Worm (Caenorhabditis elegans) whole organism, L2 larva: ENCODE measurements around the gene srsx-39.
"Not testable (repeated sequence)": the region's sequence is repeated elsewhere in the genome, so short reads cannot be mapped to it uniquely, and the experiment has no call there.

Experiments
- C34F6.9 ChIP-seq: fragments of 150-350 bp; optimal IDR thresholded peaks from 2 replicates; lab custom pipeline; 2014; ENCODE audit warnings: missing biosample characterization, missing genetic modification characterization
- R02D3.7 ChIP-seq: fragments of 150-350 bp; optimal IDR thresholded peaks from 2 replicates; lab custom pipeline; 2014; ENCODE audit warnings: missing biosample characterization, missing genetic modification characterization
- ZK546.5 ChIP-seq: sonication (generic microtip); optimal IDR thresholded peaks from 2 replicates; lab custom pipeline; 2017; ENCODE audit warnings: missing biosample characterization, missing genetic modification characterization
- alr-1 ChIP-seq: fragments of 150-350 bp; optimal IDR thresholded peaks from 2 replicates; lab custom pipeline; 2014; ENCODE audit warnings: missing biosample characterization, missing genetic modification characterization
- aly-2 ChIP-seq: fragments of 150-350 bp; optimal IDR thresholded peaks from 2 replicates; lab custom pipeline; 2014; ENCODE audit warnings: missing biosample characterization, missing genetic modification characterization
- ama-1 ChIP-seq: fragments of 150-350 bp; optimal IDR thresholded peaks from 2 replicates; lab custom pipeline; 2018; ENCODE audit warnings: inconsistent platforms
- blmp-1 ChIP-seq: sonication (generic microtip); optimal IDR thresholded peaks from 2 replicates; lab custom pipeline; 2017; ENCODE audit warnings: missing genetic modification characterization, mild to moderate bottlenecking, missing compliant biosample characterization, antibody characterized with exemption, moderate library complexity; ENCODE audit not compliant: insufficient read depth
- ceh-16 ChIP-seq: fragments of 150-350 bp; optimal IDR thresholded peaks from 2 replicates; lab custom pipeline; 2014; ENCODE audit warnings: missing biosample characterization, missing genetic modification characterization
- ceh-82 ChIP-seq: fragments of 150-350 bp; optimal IDR thresholded peaks from 2 replicates; lab custom pipeline; 2014; ENCODE audit warnings: missing biosample characterization, missing genetic modification characterization
- crh-2 ChIP-seq: sonication (generic microtip); optimal IDR thresholded peaks from 2 replicates; lab custom pipeline; 2017; ENCODE audit warnings: missing biosample characterization, missing genetic modification characterization
- dmd-4 ChIP-seq: sonication (generic microtip); optimal IDR thresholded peaks from 2 replicates; lab custom pipeline; 2017; ENCODE audit warnings: missing biosample characterization, missing genetic modification characterization
- egl-27 ChIP-seq: sonication (generic microtip); optimal IDR thresholded peaks from 3 replicates; lab custom pipeline; 2017; ENCODE audit warnings: missing biosample characterization, missing genetic modification reagents, missing genetic modification characterization
- elt-1 ChIP-seq: fragments of 150-350 bp; optimal IDR thresholded peaks from 2 replicates; lab custom pipeline; 2014; ENCODE audit warnings: missing biosample characterization, missing genetic modification characterization
- elt-3 ChIP-seq: sonication (generic microtip); optimal IDR thresholded peaks from 2 replicates; lab custom pipeline; 2017; ENCODE audit warnings: missing biosample characterization, missing genetic modification characterization
- fos-1 ChIP-seq: fragments of 150-350 bp; optimal IDR thresholded peaks from 2 replicates; lab custom pipeline; 2014; ENCODE audit warnings: missing biosample characterization, missing genetic modification characterization
- gmeb-1 ChIP-seq: fragments of 150-350 bp; optimal IDR thresholded peaks from 2 replicates; lab custom pipeline; 2014; ENCODE audit warnings: missing biosample characterization, missing genetic modification characterization
- lin-11 ChIP-seq: fragments of 150-350 bp; sonication (generic microtip); optimal IDR thresholded peaks from 2 replicates; lab custom pipeline; 2014; ENCODE audit warnings: missing biosample characterization, missing genetic modification characterization, inconsistent platforms, mixed read lengths
- lin-13 ChIP-seq: fragments of 150-350 bp; optimal IDR thresholded peaks from 2 replicates; lab custom pipeline; 2014; ENCODE audit warnings: missing biosample characterization, missing genetic modification reagents, missing genetic modification characterization
- lin-39 ChIP-seq: fragments of 150-350 bp; optimal IDR thresholded peaks from 2 replicates; lab custom pipeline; 2014; ENCODE audit warnings: missing biosample characterization, missing genetic modification reagents, missing genetic modification characterization
- lsy-2 ChIP-seq, 2 experiments: fragments of 150-350 bp in 1 of 2; sonication (generic microtip) in 1 of 2; optimal IDR thresholded peaks; 2 replicates each; lab custom pipeline; 2014 to 2017; ENCODE audit warnings: missing biosample characterization in 2 of 2, missing genetic modification characterization in 2 of 2
- mab-5 ChIP-seq: fragments of 150-350 bp; optimal IDR thresholded peaks from 2 replicates; lab custom pipeline; 2014; ENCODE audit warnings: missing biosample characterization, missing genetic modification characterization
- mdl-1 ChIP-seq, 2 experiments: fragments of 150-350 bp in 1 of 2; sonication (generic microtip) in 1 of 2; optimal IDR thresholded peaks; 2 replicates each; lab custom pipeline; 2017; ENCODE audit warnings: missing biosample characterization in 2 of 2, missing genetic modification characterization in 2 of 2
- nhr-10 ChIP-seq: sonication (generic microtip); optimal IDR thresholded peaks from 2 replicates; lab custom pipeline; 2017; ENCODE audit warnings: missing biosample characterization, missing genetic modification characterization
- nhr-11 ChIP-seq: fragments of 150-350 bp; optimal IDR thresholded peaks from 2 replicates; lab custom pipeline; 2014; ENCODE audit warnings: missing biosample characterization, missing genetic modification characterization
- nhr-12 ChIP-seq: fragments of 150-350 bp; optimal IDR thresholded peaks from 2 replicates; lab custom pipeline; 2014; ENCODE audit warnings: missing biosample characterization, missing genetic modification characterization
- nhr-129 ChIP-seq: fragments of 150-350 bp; optimal IDR thresholded peaks from 2 replicates; lab custom pipeline; 2014; ENCODE audit warnings: missing biosample characterization, missing genetic modification characterization
- nhr-21 ChIP-seq: fragments of 150-350 bp; optimal IDR thresholded peaks from 2 replicates; lab custom pipeline; 2014; ENCODE audit warnings: missing biosample characterization, missing genetic modification characterization
- nhr-237 ChIP-seq: fragments of 150-350 bp; optimal IDR thresholded peaks from 2 replicates; lab custom pipeline; 2014; ENCODE audit warnings: missing biosample characterization, missing genetic modification characterization
- nhr-25 ChIP-seq: fragments of 150-350 bp; sonication (generic microtip); optimal IDR thresholded peaks from 3 replicates; lab custom pipeline; 2014; ENCODE audit warnings: missing biosample characterization, missing genetic modification characterization
- nhr-6 ChIP-seq: fragments of 150-350 bp; optimal IDR thresholded peaks from 2 replicates; lab custom pipeline; 2014; ENCODE audit warnings: missing biosample characterization, missing genetic modification characterization
- nhr-77 ChIP-seq: fragments of 150-350 bp; optimal IDR thresholded peaks from 2 replicates; lab custom pipeline; 2014; ENCODE audit warnings: missing biosample characterization, missing genetic modification characterization
- peb-1 ChIP-seq: fragments of 150-350 bp; optimal IDR thresholded peaks from 2 replicates; lab custom pipeline; 2014; ENCODE audit warnings: missing biosample characterization, missing genetic modification characterization
- sem-4 ChIP-seq: fragments of 150-350 bp; optimal IDR thresholded peaks from 2 replicates; lab custom pipeline; 2014; ENCODE audit warnings: missing biosample characterization, missing genetic modification reagents, missing genetic modification characterization
- skn-1 ChIP-seq: sonication (generic microtip); optimal IDR thresholded peaks from 2 replicates; lab custom pipeline; 2017; ENCODE audit warnings: missing biosample characterization, missing genetic modification characterization
- sma-3 ChIP-seq: sonication (generic microtip); optimal IDR thresholded peaks from 2 replicates; lab custom pipeline; 2016; ENCODE audit warnings: missing genetic modification reagents, missing genetic modification characterization, missing compliant biosample characterization
- snpc-4 ChIP-seq: fragments of 150-350 bp; optimal IDR thresholded peaks from 2 replicates; lab custom pipeline; 2014; ENCODE audit warnings: missing biosample characterization, missing genetic modification characterization
- unc-55 ChIP-seq: fragments of 150-350 bp; sonication (generic microtip); optimal IDR thresholded peaks from 3 replicates; lab custom pipeline; 2014; ENCODE audit warnings: missing biosample characterization, missing genetic modification reagents, missing genetic modification characterization
- unc-62 ChIP-seq: fragments of 150-350 bp; optimal IDR thresholded peaks from 2 replicates; lab custom pipeline; 2014; ENCODE audit warnings: missing biosample characterization, missing genetic modification reagents, missing genetic modification characterization
- zag-1 ChIP-seq: fragments of 150-350 bp; optimal IDR thresholded peaks from 2 replicates; lab custom pipeline; 2014; ENCODE audit warnings: missing biosample characterization, missing genetic modification characterization
- ztf-1 ChIP-seq: fragments of 200-800 bp; sonication (Bioruptor generic); conservative IDR thresholded peaks from 2 replicates; pipeline ENCODE4 v1.3.6; 2022; ENCODE audit warnings: missing genetic modification characterization, missing compliant biosample characterization
- ztf-4 ChIP-seq: fragments of 150-350 bp; optimal IDR thresholded peaks from 2 replicates; lab custom pipeline; 2014; ENCODE audit warnings: missing biosample characterization, missing genetic modification characterization

The srsx-39 gene

DNA sequence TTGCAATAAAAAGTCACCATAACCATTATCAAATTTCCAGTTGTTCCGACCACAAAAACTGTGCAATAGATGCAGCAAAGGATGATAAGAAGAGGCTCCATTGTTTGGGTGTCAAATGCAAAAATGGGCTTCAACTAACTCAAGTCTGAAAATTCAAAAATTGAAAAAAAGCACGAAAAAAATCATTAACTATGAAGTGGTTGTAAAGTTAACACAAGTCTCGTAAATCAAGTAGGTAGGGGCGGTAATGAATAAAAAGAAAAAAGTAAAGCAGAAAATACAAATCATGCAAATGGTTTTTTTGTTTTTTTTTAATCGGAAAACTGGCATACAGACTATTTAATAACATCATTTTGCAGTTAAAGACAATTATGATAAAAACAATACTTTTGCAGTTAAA, at the start of gene srsx-39:
Gene srsx-39, minus strand, starts transcription at position 101 of the 400 bp plus-strand sequence.
- TF ChIP-seq nhr-21; nhr-237 (tag; lab: Kevin White, UChicago); skn-1: not testable (repeated sequence)

DNA sequence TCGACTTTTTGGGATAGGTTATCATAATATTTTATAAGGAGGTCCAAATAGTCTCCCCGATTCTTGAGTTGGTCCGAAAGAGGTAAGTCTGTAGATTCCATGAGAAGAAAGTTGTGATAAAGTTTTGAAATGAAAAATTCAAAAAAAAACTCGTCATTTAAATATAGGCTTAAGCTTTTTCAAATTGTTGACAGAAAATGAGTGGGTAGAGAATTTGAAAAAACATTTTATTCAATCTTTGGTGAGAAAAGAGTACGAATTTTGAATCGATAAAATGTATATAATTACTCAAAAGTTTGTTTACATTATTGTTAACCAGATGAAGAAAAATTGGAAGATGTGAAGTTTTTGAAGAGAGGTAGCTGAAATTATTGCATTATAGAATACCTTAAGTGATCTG, 48.9 kb upstream of the srsx-39 start, which contains the start of gene T26H8.5:
Gene T26H8.5, minus strand, starts transcription at position 101 of the 400 bp plus-strand sequence.
- TF ChIP-seq snpc-4 (tag; lab: Kevin White, UChicago) (no peak), ZK546.5 (no peak), lin-13 (GFP tag; lab: Kevin White, UChicago) (no peak), ztf-1 (no peak), elt-1 (no peak), nhr-21 (no peak), ceh-16 (no peak), nhr-129 (no peak), nhr-12 (tag; lab: Kevin White, UChicago) (no peak), lin-39 (tag; lab: Kevin White, UChicago) (no peak), crh-2 (tag; lab: Kevin White, UChicago) (no peak)

DNA sequence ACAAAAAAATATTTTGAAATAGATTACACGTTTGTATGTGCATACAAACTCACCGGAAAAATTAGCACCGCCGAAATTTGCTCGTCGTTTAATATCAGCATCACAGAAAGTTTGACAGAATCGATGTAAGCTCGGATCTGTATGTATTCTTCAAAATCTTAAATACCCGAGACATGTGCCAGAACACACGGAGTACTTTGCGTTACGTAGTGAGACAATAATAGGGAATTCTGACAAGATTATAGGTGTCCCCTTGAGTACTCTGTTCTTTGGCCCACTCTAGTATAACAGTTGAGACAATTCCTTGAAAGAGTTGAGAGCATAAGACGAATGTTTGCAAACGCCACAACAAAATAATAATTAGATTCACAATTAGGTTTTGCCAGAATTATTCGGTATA, 47.1 kb upstream of the srsx-39 start, which contains the start of gene srx-48:
Gene srx-48, minus strand, starts transcription at position 101 of the 400 bp plus-strand sequence.
- TF ChIP-seq gmeb-1 (tag; lab: Kevin White, UChicago), result no peak
- TF ChIP-seq peb-1 (tag; lab: Kevin White, UChicago), result no peak
- no peak for TF ChIP-seq nhr-10 (tag; lab: Kevin White, UChicago)
- no peak for TF ChIP-seq C34F6.9 (tag; lab: Kevin White, UChicago)
- TF ChIP-seq nhr-6 (tag; lab: Kevin White, UChicago), result no peak
- no peak for TF ChIP-seq ama-1 (lab: Kevin White, UChicago)
- TF ChIP-seq ztf-4 (tag; lab: Kevin White, UChicago), result no peak
- no peak for TF ChIP-seq nhr-21
- TF ChIP-seq aly-2 (tag; lab: Kevin White, UChicago), result no peak
- no peak for TF ChIP-seq dmd-4 (tag; lab: Kevin White, UChicago)
- TF ChIP-seq ceh-82 (tag; lab: Kevin White, UChicago), result no peak
- no peak for TF ChIP-seq ceh-16
- TF ChIP-seq alr-1 (tag; lab: Kevin White, UChicago), result no peak
- TF ChIP-seq mdl-1 (tag; optimal IDR thresholded peaks at IDR 0.05; lab: Kevin White, UChicago), result no peak
- no peak for TF ChIP-seq fos-1 (tag; lab: Kevin White, UChicago)
- TF ChIP-seq unc-62 (GFP tag; lab: Kevin White, UChicago), result no peak
- no peak for TF ChIP-seq lin-13 (GFP tag; lab: Kevin White, UChicago)

DNA sequence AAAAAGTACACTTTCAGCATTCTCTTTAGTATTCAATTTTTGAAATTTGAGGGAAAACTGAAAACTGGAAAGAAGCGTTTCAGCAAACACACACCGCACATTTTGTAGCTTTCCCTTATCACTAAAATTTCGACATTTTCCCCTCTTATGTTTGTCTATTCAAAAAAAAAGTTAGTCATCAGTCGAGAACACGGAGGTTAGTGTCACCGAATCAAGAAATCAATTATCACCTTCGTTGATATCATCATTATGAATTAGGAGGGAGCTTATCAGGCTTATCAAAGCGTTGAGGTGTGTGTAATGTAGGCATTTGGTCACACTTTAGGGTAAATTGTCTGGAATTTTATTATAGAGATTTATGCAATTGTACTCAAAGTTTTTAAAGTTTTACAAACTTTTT, 42.0 kb upstream of the srsx-39 start, which contains the start of gene cpr-3:
Gene cpr-3, minus strand, starts transcription at position 104 of the 400 bp plus-strand sequence.
- TF ChIP-seq nhr-77 (tag; lab: Kevin White, UChicago), result no peak
- no peak for TF ChIP-seq snpc-4 (tag; lab: Kevin White, UChicago)
- TF ChIP-seq sem-4 (tag; lab: Kevin White, UChicago), result no peak
- no peak for TF ChIP-seq nhr-237 (tag; lab: Kevin White, UChicago)
- TF ChIP-seq ZK546.5, result no peak
- no peak for TF ChIP-seq mab-5
- no peak for TF ChIP-seq aly-2 (tag; lab: Kevin White, UChicago)
- TF ChIP-seq ztf-4 (tag; lab: Kevin White, UChicago), result no peak
- TF ChIP-seq nhr-12 (tag; lab: Kevin White, UChicago), result no peak
- no peak for TF ChIP-seq blmp-1 (tag; lab: Kevin White, UChicago)
- TF ChIP-seq lin-39 (tag; lab: Kevin White, UChicago), result no peak
- peak; percentile 100 for TF ChIP-seq fos-1 (tag; lab: Kevin White, UChicago)
- TF ChIP-seq alr-1 (tag; lab: Kevin White, UChicago), result no peak
- peak; percentile 75 for TF ChIP-seq skn-1
- no peak for TF ChIP-seq ztf-1
- TF ChIP-seq ceh-82 (tag; lab: Kevin White, UChicago), result no peak
- no peak for TF ChIP-seq mdl-1 (tag; optimal IDR thresholded peaks at IDR 0.05; lab: Kevin White, UChicago)
- TF ChIP-seq elt-3 (tag; lab: Kevin White, UChicago), result no peak
- TF ChIP-seq sma-3 (GFP tag; lab: Kevin White, UChicago), result peak; percentile 8
- no peak for TF ChIP-seq ceh-16
- TF ChIP-seq nhr-25 (tag; lab: Kevin White, UChicago), result no peak
- TF ChIP-seq zag-1 (tag; lab: Kevin White, UChicago), result no peak
- no peak for TF ChIP-seq egl-27
- peak; percentile 64 for TF ChIP-seq gmeb-1 (tag; lab: Kevin White, UChicago)
- peak; percentile 64 for TF ChIP-seq crh-2 (tag; lab: Kevin White, UChicago)
- TF ChIP-seq lsy-2 (tag; optimal IDR thresholded peaks at IDR 0.05; lab: Kevin White, UChicago), result no peak
- TF ChIP-seq nhr-21, result no peak
- no peak for TF ChIP-seq lin-11 (tag; lab: Kevin White, UChicago)
- TF ChIP-seq nhr-11, result no peak
- no peak for TF ChIP-seq ama-1 (lab: Kevin White, UChicago)
- no peak for TF ChIP-seq C34F6.9 (tag; lab: Kevin White, UChicago)
- no peak for TF ChIP-seq peb-1 (tag; lab: Kevin White, UChicago)
- TF ChIP-seq R02D3.7 (tag; lab: Kevin White, UChicago), result no peak
- no peak for TF ChIP-seq unc-55
- TF ChIP-seq, all 48 proteins: peak for 5
